Fruit fly (Drosophila melanogaster): ENCODE measurements around the gene CG42376.

Gene CG42376

dm6 chrX:265692-266091, 11.0 kb downstream of the CG42376 start:
- peak; percentile 70 for TF ChIP-seq kay (GFP tag; ENCODE audit: borderline replicate concordance)
- no peak for TF ChIP-seq Hr96 (GFP tag; optimal IDR thresholded peaks at IDR 0.05)

dm6 chrX:266978-267439, 12.3 kb downstream of the CG42376 start, which contains the start of gene CG13376:
Gene CG13376 (minus strand): TSS chrX:267028.
- no peak for TF ChIP-seq CG1620 (GFP tag; optimal IDR thresholded peaks at IDR 0.05)
- TF ChIP-seq toe (GFP tag; optimal IDR thresholded peaks at IDR 0.05) = no peak
- TF ChIP-seq CG33017 (tag; optimal IDR thresholded peaks at IDR 0.05) = no peak
- no peak for TF ChIP-seq cnc (optimal IDR thresholded peaks at IDR 0.05)
- TF ChIP-seq Crg-1 (GFP tag; optimal IDR thresholded peaks at IDR 0.05) = no peak
- TF ChIP-seq CG14711 (tag; optimal IDR thresholded peaks at IDR 0.05) = no peak
- no peak for TF ChIP-seq pad (GFP tag; optimal IDR thresholded peaks at IDR 0.05)
- no peak for TF ChIP-seq Mnt (GFP tag; optimal IDR thresholded peaks at IDR 0.05)
- no peak for TF ChIP-seq CG12768 (GFP tag; optimal IDR thresholded peaks at IDR 0.05)
- TF ChIP-seq bab1 (GFP tag; optimal IDR thresholded peaks at IDR 0.05) = no peak
- TF ChIP-seq CG7101 (tag; optimal IDR thresholded peaks at IDR 0.05) = no peak
- no peak for TF ChIP-seq CG5204 (GFP tag; optimal IDR thresholded peaks at IDR 0.05)
- TF ChIP-seq ovo (GFP tag; optimal IDR thresholded peaks at IDR 0.05) = no peak
- TF ChIP-seq cic (GFP tag; optimal IDR thresholded peaks at IDR 0.05) = no peak
- TF ChIP-seq Clk (GFP tag; optimal IDR thresholded peaks at IDR 0.05) = no peak
- no peak for TF ChIP-seq CG11617 (GFP tag; optimal IDR thresholded peaks at IDR 0.05)

dm6 chrX:267979-268378, 13.3 kb downstream of the CG42376 start:
- TF ChIP-seq ovo (GFP tag; optimal IDR thresholded peaks at IDR 0.05) (no peak), CG7101 (tag; optimal IDR thresholded peaks at IDR 0.05) (no peak), bab1 (GFP tag; optimal IDR thresholded peaks at IDR 0.05) (no peak), Clk (GFP tag; optimal IDR thresholded peaks at IDR 0.05) (no peak), Hr96 (GFP tag; optimal IDR thresholded peaks at IDR 0.05) (no peak), CG5204 (GFP tag; optimal IDR thresholded peaks at IDR 0.05) (no peak), CG1620 (GFP tag; optimal IDR thresholded peaks at IDR 0.05) (no peak), CG7045 (GFP tag; optimal IDR thresholded peaks at IDR 0.05) (no peak), tj (GFP tag; optimal IDR thresholded peaks at IDR 0.05) (no peak), Mnt (GFP tag; optimal IDR thresholded peaks at IDR 0.05) (no peak), CG14711 (tag; optimal IDR thresholded peaks at IDR 0.05) (no peak)

- TF ChIP-seq tj (GFP tag; optimal IDR thresholded peaks at IDR 0.05) (peak; percentile 25), ovo (GFP tag; optimal IDR thresholded peaks at IDR 0.05) (no peak)
These were observed 21.4 kb downstream of the CG42376 start for dm6 chrX:276065-276464.

dm6 chrX:276569-276968, 21.9 kb downstream of the CG42376 start:
- TF ChIP-seq Mnt (GFP tag; optimal IDR thresholded peaks at IDR 0.05) (no peak), toe (GFP tag; optimal IDR thresholded peaks at IDR 0.05) (no peak), CG7045 (GFP tag; optimal IDR thresholded peaks at IDR 0.05) (no peak), Crg-1 (GFP tag; optimal IDR thresholded peaks at IDR 0.05) (no peak), cnc (optimal IDR thresholded peaks at IDR 0.05) (no peak), CG7101 (tag; optimal IDR thresholded peaks at IDR 0.05) (no peak), kay (GFP tag; ENCODE audit: borderline replicate concordance) (no peak), ovo (GFP tag; optimal IDR thresholded peaks at IDR 0.05) (no peak), CG33017 (tag; optimal IDR thresholded peaks at IDR 0.05) (no peak)

dm6 chrX:277885-278284, 23.2 kb downstream of the CG42376 start:
- TF ChIP-seq Hr96 (GFP tag; optimal IDR thresholded peaks at IDR 0.05) = no peak
- TF ChIP-seq kay (GFP tag; ENCODE audit: borderline replicate concordance) = peak; percentile 56

- TF ChIP-seq cic (GFP tag; optimal IDR thresholded peaks at IDR 0.05) (no peak), CG1620 (GFP tag; optimal IDR thresholded peaks at IDR 0.05) (peak; percentile 9), CG7101 (tag; optimal IDR thresholded peaks at IDR 0.05) (peak; percentile 8), Clk (GFP tag; optimal IDR thresholded peaks at IDR 0.05) (no peak), ovo (GFP tag; optimal IDR thresholded peaks at IDR 0.05) (peak; percentile 92), CG5204 (GFP tag; optimal IDR thresholded peaks at IDR 0.05) (no peak), toe (GFP tag; optimal IDR thresholded peaks at IDR 0.05) (no peak), CG14711 (tag; optimal IDR thresholded peaks at IDR 0.05) (no peak), pad (GFP tag; optimal IDR thresholded peaks at IDR 0.05) (no peak)
These were observed 23.9 kb downstream of the CG42376 start for dm6 chrX:278370-279096.

All from whole organism, adult.